Worm (Caenorhabditis elegans): ENCODE measurements around the gene T23G7.3.

DNA sequence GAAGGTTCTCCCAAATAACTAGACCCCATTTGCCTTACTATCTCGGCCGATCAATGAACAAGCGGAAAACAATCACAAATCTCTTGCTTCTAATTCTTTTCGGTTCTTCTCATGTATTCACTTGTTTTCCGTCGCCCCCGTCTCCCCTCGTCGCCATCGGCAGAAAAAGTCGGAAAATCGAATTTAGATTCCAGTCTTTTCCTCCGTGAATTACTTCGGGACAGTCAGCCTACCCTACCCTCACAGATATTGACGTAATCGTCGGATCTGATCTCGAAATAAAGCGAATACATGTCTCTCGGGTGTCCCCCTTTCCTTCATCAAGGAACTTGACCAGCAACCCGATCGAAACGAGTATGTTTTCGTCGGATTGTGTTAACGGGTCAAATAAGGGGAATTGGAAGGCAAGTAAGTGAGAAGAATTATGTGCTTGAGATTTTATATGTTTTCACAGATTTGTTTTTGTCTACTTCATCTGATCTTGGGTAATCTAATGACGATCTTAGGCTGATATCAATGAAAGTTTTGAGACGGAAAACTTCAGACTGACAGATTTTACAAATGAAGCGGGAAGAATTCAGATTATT is 23.0 kb upstream of the T23G7.3 start:
- TF ChIP-seq W03F9.2 (tag; optimal IDR thresholded peaks at IDR 0.05) (no peak), dao-5 (tag; optimal IDR thresholded peaks at IDR 0.05) (no peak), him-1 (tag; optimal IDR thresholded peaks at IDR 0.05) (no peak)

Data from whole organism, L4/young adult.